Worm (Caenorhabditis elegans) whole organism, L2 larva: ENCODE data around the gene C06A1.3.

Source experiments
- nhr-11 ChIP-seq: fragments of 150-350 bp; optimal IDR thresholded peaks from 2 replicates; lab custom pipeline; 2014; ENCODE audit warnings: missing biosample characterization, missing genetic modification characterization
- nhr-237 ChIP-seq: fragments of 150-350 bp; optimal IDR thresholded peaks from 2 replicates; lab custom pipeline; 2014; ENCODE audit warnings: missing biosample characterization, missing genetic modification characterization
- zag-1 ChIP-seq: fragments of 150-350 bp; optimal IDR thresholded peaks from 2 replicates; lab custom pipeline; 2014; ENCODE audit warnings: missing biosample characterization, missing genetic modification characterization

DNA sequence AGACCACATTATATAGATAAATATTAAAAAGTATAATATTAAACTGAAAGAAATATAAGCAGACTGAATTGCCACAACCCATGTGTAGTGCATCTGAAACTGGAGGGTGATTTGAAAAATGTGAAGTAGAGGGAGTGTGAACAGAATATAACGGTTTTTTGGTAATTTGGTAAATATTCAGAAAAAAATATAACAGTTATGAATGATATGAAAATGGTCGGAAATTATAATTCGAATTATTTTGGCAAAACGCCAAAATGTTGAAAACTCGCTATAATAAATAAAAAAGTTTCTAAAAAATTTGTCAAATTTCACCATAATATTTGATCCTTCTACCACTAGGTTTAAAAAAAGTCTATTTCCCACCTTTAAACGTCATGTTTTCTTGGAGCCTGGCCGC lies 30.1 kb downstream of the C06A1.3 start, which contains the start of gene srv-2:
- TF ChIP-seq nhr-237 (tag; lab: Kevin White, UChicago): no peak
- no peak for TF ChIP-seq nhr-11 (tag; lab: Kevin White, UChicago)
- TF ChIP-seq zag-1 (tag; lab: Kevin White, UChicago): no peak
